Worm (Caenorhabditis elegans): ENCODE data around the gene shc-3.

Gene shc-3

ce11 chrX:13739125-13739820 is 21.9 kb downstream of the shc-3 start:
- TF ChIP-seq him-1 (tag; optimal IDR thresholded peaks at IDR 0.05), result peak; percentile 78
- TF ChIP-seq W03F9.2 (tag; optimal IDR thresholded peaks at IDR 0.05), result no peak

DNA sequence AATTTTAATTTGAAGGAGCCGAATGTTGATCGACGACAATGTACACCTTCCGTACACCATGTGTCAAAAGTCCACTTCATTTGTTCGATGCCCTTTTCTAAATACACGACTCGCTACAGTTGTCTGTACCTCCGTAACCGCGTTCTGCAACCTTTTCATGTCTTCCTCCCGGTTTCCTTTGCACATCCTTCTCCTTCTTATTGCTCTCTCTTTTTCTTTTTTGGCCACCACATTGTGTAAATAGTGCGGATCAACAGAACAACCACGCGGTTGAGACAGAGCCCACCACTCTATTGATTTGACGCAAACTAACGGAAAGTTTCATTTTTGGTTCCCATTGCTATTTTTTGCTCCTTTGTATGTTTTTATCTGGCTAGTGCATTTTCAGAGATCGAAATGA is 26.0 kb downstream of the shc-3 start:
- no peak for TF ChIP-seq dao-5 (tag; optimal IDR thresholded peaks at IDR 0.05)
- TF ChIP-seq W03F9.2 (tag; optimal IDR thresholded peaks at IDR 0.05), result no peak
- TF ChIP-seq him-1 (tag; optimal IDR thresholded peaks at IDR 0.05), result no peak

DNA sequence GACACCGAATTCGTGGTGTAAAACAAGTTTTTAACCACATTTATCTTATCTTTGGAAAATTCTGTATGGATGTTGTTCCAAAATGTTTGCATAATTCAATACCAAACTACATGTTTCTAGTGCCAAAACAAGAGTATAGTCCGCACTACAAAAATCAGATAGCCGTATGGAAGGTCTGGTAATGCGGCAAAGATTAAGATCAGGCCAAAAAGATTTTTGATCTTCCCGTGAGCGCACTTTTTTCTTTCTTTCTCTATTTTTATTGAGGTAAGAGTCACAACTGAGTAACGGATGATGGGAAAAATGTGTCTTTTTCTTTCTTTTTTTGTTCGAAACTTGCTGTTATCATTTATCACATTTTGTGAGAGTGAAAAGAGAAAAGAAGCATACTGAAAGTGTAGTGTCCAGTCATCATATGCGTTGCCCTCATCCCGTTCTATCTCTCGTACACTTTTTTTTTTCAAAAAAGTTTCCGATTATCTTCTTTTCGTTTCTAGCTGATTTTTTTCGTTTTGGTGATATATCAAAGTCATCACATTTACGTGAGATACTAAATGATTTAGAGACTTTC is 27.3 kb downstream of the shc-3 start:
- TF ChIP-seq dao-5 (tag; optimal IDR thresholded peaks at IDR 0.05) (no peak), him-1 (tag; optimal IDR thresholded peaks at IDR 0.05) (no peak), W03F9.2 (tag; optimal IDR thresholded peaks at IDR 0.05) (no peak)

DNA sequence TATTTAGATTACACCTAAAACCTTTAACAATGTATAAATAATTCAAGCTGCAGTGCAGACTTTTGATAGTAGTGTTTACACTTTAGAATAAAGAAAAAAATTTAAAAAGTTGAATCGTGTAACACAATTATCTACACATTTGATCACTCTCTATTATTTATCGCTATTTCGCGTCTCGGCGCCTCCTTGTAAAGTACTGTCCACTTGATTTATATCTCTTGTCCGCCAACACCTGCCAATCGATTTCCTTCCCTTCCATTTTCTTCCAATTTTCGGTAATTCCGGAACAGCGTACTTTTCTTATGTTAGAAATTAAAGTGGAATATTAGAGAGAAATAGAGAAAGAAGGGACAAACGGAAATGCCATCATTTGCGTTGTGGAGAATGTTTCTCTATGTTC is 28.2 kb downstream of the shc-3 start:
- TF ChIP-seq dao-5 (tag; optimal IDR thresholded peaks at IDR 0.05) (no peak), him-1 (tag; optimal IDR thresholded peaks at IDR 0.05) (no peak), W03F9.2 (tag; optimal IDR thresholded peaks at IDR 0.05) (no peak)

DNA sequence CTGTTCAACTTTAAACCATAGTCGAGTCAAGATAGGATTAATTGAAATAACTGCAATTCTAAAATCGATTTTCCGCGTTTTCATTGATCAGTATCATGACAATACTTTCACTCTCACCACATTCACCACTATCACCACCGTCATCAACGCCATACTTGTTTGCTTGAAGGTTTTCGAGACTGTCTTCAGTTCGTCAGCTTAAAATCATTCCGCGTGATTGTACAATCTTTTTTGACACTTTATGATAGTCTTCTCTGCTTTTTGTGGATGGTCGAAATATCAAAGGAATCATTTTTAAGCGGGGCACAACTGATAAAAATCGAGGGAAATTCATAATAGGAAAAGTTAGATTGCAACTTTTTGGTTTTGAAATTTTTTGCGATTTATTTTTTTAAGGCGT is 28.9 kb downstream of the shc-3 start:
- TF ChIP-seq W03F9.2 (tag; optimal IDR thresholded peaks at IDR 0.05), result no peak
- TF ChIP-seq him-1 (tag; optimal IDR thresholded peaks at IDR 0.05), result no peak
- TF ChIP-seq dao-5 (tag; optimal IDR thresholded peaks at IDR 0.05), result no peak

- TF ChIP-seq dao-5 (tag; optimal IDR thresholded peaks at IDR 0.05) (no peak), him-1 (tag; optimal IDR thresholded peaks at IDR 0.05) (no peak), W03F9.2 (tag; optimal IDR thresholded peaks at IDR 0.05) (no peak)
Observed at ce11 chrX:13746661-13747365, 29.5 kb downstream of the shc-3 start, which contains the start of gene nhr-71. nhr-71 (plus strand) TSS chrX:13747315.

ce11 chrX:13747997-13748396 is 30.7 kb downstream of the shc-3 start:
- no peak for TF ChIP-seq him-1 (tag; optimal IDR thresholded peaks at IDR 0.05)
- TF ChIP-seq dao-5 (tag; optimal IDR thresholded peaks at IDR 0.05), result no peak
- no peak for TF ChIP-seq W03F9.2 (tag; optimal IDR thresholded peaks at IDR 0.05)

DNA sequence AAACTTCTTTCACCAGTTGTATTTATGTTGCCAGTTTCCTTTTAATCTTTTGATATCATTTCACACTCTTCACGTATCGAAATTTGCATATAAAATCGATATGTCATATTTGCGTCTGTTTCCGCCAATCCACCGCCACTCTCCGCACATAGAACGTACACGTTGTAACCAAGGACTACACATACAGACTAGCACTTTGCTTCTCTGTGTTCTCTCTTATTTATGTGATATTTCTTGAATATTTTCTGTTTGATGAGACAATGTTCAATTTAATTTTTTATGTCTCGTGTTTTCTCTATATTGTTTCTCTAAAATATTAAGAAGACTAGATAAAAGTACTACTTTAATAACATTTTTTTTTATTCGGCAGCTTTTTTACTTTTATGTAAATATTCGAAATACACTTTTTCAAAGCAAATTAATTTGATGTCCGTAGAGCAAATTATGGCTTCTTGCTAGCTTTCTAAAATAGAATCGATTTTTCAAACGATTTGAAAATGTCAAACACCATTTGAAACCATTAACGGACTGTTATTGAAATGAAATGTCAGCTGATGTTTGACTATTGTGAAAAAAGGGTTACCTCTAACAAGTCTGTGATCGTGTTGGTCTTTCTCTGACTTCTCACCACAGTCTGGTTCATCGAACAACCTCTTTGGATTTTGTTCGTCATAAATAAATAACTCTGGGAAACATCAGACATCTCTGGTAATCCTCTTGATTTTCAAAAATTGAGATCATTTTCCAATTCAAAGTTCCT is 35.7 kb downstream of the shc-3 start:
- no peak for TF ChIP-seq dao-5 (tag; optimal IDR thresholded peaks at IDR 0.05)
- no peak for TF ChIP-seq him-1 (tag; optimal IDR thresholded peaks at IDR 0.05)

DNA sequence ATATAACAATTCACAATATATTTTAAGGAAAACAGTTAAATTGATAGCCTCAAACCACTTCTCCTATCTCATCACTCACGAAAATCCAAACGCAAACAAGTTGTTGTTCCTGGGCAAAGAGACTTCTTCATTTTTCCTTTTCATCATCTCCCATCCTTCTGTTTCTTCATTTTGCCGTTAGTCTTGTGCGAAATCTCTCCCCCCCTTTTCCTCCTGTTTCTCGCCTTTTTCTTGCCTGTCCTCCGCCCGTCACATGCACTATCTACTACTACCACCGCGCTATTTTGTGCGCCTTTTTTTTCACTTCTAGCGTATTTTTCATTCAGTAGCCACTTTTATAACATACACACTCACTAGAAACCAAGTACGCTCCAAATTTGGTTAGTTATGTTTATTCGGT is 37.2 kb downstream of the shc-3 start:
- TF ChIP-seq dao-5 (tag; optimal IDR thresholded peaks at IDR 0.05) (no peak), him-1 (tag; optimal IDR thresholded peaks at IDR 0.05) (peak; percentile 3)

- no peak for TF ChIP-seq dao-5 (tag; optimal IDR thresholded peaks at IDR 0.05)
- TF ChIP-seq W03F9.2 (tag; optimal IDR thresholded peaks at IDR 0.05), result no peak
- no peak for TF ChIP-seq him-1 (tag; optimal IDR thresholded peaks at IDR 0.05)
Observed at ce11 chrX:13755469-13755868, 38.1 kb downstream of the shc-3 start, which contains the start of gene aakb-1. aakb-1 (plus strand) TSS chrX:13755769.

ce11 chrX:13759676-13760447 is 42.5 kb downstream of the shc-3 start, which contains the start of gene cest-13:
cest-13 (plus strand) TSS chrX:13760237.
- TF ChIP-seq W03F9.2 (tag; optimal IDR thresholded peaks at IDR 0.05) (no peak), him-1 (tag; optimal IDR thresholded peaks at IDR 0.05) (no peak), dao-5 (tag; optimal IDR thresholded peaks at IDR 0.05) (no peak)

DNA sequence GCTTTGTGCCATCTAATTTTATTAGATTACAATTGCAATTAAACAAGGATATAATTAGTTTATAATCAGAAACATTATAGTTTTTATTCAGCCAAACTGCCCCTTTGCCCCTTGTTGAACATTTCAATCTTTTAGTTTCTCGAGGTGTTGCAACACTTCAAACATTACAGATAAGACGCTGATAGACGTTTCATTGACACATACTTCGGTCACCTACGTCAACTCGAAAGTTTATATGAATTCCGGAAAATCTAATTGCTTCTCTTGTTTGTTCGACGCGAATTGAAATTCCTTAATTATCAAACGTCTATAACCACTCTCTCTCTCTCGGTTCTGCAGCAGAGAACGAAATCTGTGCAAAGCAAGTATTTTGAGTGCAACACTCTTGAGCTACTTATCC is 49.9 kb downstream of the shc-3 start:
- no peak for TF ChIP-seq him-1 (tag; optimal IDR thresholded peaks at IDR 0.05)
- no peak for TF ChIP-seq dao-5 (tag; optimal IDR thresholded peaks at IDR 0.05)
- no peak for TF ChIP-seq W03F9.2 (tag; optimal IDR thresholded peaks at IDR 0.05)

DNA sequence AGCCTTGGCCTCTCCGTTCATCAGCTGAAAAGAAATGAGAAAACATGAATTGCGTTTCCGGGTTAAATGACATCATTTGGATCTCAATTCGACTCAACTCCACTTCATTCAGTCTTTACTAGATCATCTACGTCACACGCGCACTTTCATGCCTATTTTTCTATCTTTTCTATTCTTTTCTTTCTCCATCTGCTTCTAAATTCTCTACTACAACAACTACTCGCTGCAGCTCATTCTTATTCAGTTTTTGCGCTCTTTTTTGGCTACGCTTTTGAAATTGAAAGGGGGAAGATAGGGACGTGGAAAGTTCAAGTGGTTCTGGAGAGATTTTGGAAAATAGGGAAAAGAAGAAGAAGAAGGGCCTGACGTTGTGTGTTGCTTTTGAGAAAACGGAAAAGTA is 51.2 kb downstream of the shc-3 start:
- TF ChIP-seq him-1 (tag; optimal IDR thresholded peaks at IDR 0.05) (peak; percentile 58), dao-5 (tag; optimal IDR thresholded peaks at IDR 0.05) (no peak)
